Fruit fly (Drosophila melanogaster) whole organism, embryonic: Measurements from ENCODE around the gene CG7320.
A peak's percentile ranks its signal among the peaks of the same experiment; 100 is the strongest.

Source experiments
- ATbp ChIP-seq: fragments of 200-800 bp; sonication (Bioruptor generic); optimal IDR thresholded peaks from 2 replicates; lab custom pipeline; 2017; ENCODE audit warnings: missing biosample characterization, mild to moderate bottlenecking, missing genetic modification characterization, missing genetic modification reagents
- Blimp-1 ChIP-seq: fragments of 200-800 bp; sonication (Bioruptor generic); optimal IDR thresholded peaks from 3 replicates; lab custom pipeline; 2018; ENCODE audit warnings: missing biosample characterization, missing genetic modification characterization, mild to moderate bottlenecking, moderate library complexity, missing genetic modification reagents
- CG10147 ChIP-seq: fragments of 200-800 bp; sonication (Bioruptor generic); optimal IDR thresholded peaks from 2 replicates; lab custom pipeline; 2019; ENCODE audit warnings: missing biosample characterization, mild to moderate bottlenecking, missing genetic modification characterization, moderate library complexity
- CG12299 ChIP-seq: fragments of 200-800 bp; sonication (Bioruptor generic); optimal IDR thresholded peaks from 2 replicates; lab custom pipeline; 2018; ENCODE audit warnings: missing biosample characterization, mild to moderate bottlenecking, missing genetic modification characterization
- CG13424 ChIP-seq: fragments of 200-800 bp; sonication (Bioruptor generic); optimal IDR thresholded peaks from 2 replicates; lab custom pipeline; 2019; ENCODE audit warnings: missing biosample characterization, mild to moderate bottlenecking, missing genetic modification characterization, moderate library complexity
- CG13775 ChIP-seq: fragments of 200-800 bp; sonication (Bioruptor generic); optimal IDR thresholded peaks from 3 replicates; lab custom pipeline; 2017; ENCODE audit warnings: missing biosample characterization, mild to moderate bottlenecking, missing genetic modification characterization
- CG16813 ChIP-seq: fragments of 200-800 bp; sonication (Bioruptor generic); IDR thresholded peaks from 3 replicates; pipeline ENCODE4 v1.3.6; 2022; ENCODE audit warnings: missing biosample characterization, missing genetic modification characterization; ENCODE audit not compliant: partially characterized antibody
- CG16863 ChIP-seq: fragments of 200-800 bp; sonication (Bioruptor generic); optimal IDR thresholded peaks from 3 replicates; lab custom pipeline; 2016; ENCODE audit warnings: missing biosample characterization, missing genetic modification characterization
- CG17328 ChIP-seq: fragments of 200-800 bp; sonication (Bioruptor generic); IDR thresholded peaks from 2 replicates; pipeline ENCODE4 v1.3.6; 2022; ENCODE audit warnings: missing biosample characterization, missing genetic modification characterization
- CG17359 ChIP-seq: fragments of 200-800 bp; sonication (Bioruptor generic); optimal IDR thresholded peaks from 3 replicates; lab custom pipeline; 2018; ENCODE audit warnings: missing biosample characterization, mild to moderate bottlenecking, missing genetic modification characterization, moderate library complexity
- CG17612 ChIP-seq: fragments of 200-800 bp; sonication (Bioruptor generic); IDR thresholded peaks from 2 replicates; pipeline ENCODE4 v1.3.6; 2022; ENCODE audit warnings: missing biosample characterization, missing genetic modification characterization
- CG17802 ChIP-seq: fragments of 200-800 bp; sonication (Bioruptor generic); optimal IDR thresholded peaks from 2 replicates; lab custom pipeline; 2018; ENCODE audit warnings: missing biosample characterization, mild to moderate bottlenecking, missing genetic modification characterization, moderate library complexity
- CG18476 ChIP-seq: fragments of 200-800 bp; sonication (Bioruptor generic); optimal IDR thresholded peaks from 2 replicates; lab custom pipeline; 2016; ENCODE audit warnings: missing biosample characterization, mild to moderate bottlenecking, missing genetic modification characterization
- CG18764 ChIP-seq: fragments of 200-800 bp; sonication (Bioruptor generic); optimal IDR thresholded peaks from 3 replicates; lab custom pipeline; 2016; ENCODE audit warnings: missing biosample characterization, missing genetic modification characterization
- CG2120 ChIP-seq: fragments of 200-800 bp; sonication (Bioruptor generic); optimal IDR thresholded peaks from 3 replicates; lab custom pipeline; 2016; ENCODE audit warnings: missing biosample characterization, missing genetic modification characterization
- CG31365 ChIP-seq: fragments of 200-800 bp; sonication (Bioruptor generic); optimal IDR thresholded peaks from 2 replicates; lab custom pipeline; 2018; ENCODE audit warnings: missing biosample characterization, mild to moderate bottlenecking, missing genetic modification characterization
- CG34376 ChIP-seq: fragments of 200-800 bp; sonication (Bioruptor generic); optimal IDR thresholded peaks from 2 replicates; lab custom pipeline; 2018; ENCODE audit warnings: missing biosample characterization, mild to moderate bottlenecking, missing genetic modification characterization
- CG3838 ChIP-seq: fragments of 200-800 bp; sonication (Bioruptor generic); optimal IDR thresholded peaks from 3 replicates; lab custom pipeline; 2016; ENCODE audit warnings: missing biosample characterization, missing genetic modification characterization
- CG3847 ChIP-seq: fragments of 200-800 bp; sonication (Bioruptor generic); IDR thresholded peaks from 2 replicates; pipeline ENCODE4 v1.3.6; 2022; ENCODE audit warnings: missing biosample characterization, missing genetic modification characterization
- CG4360 ChIP-seq: fragments of 200-800 bp; sonication (Bioruptor generic); IDR thresholded peaks from 2 replicates; pipeline ENCODE4 v1.3.6; 2022; ENCODE audit warnings: missing biosample characterization, missing genetic modification characterization
- CG5180 ChIP-seq: fragments of 200-800 bp; sonication (Bioruptor generic); optimal IDR thresholded peaks from 3 replicates; lab custom pipeline; 2017; ENCODE audit warnings: missing biosample characterization, missing genetic modification characterization, mild to moderate bottlenecking, moderate library complexity, missing genetic modification reagents
- CG7987 ChIP-seq: fragments of 200-800 bp; sonication (Bioruptor generic); optimal IDR thresholded peaks from 2 replicates; lab custom pipeline; 2018; ENCODE audit warnings: missing biosample characterization, mild to moderate bottlenecking, missing genetic modification characterization, moderate library complexity
- CG8765 ChIP-seq: fragments of 200-800 bp; sonication (Bioruptor generic); IDR thresholded peaks from 2 replicates; pipeline ENCODE4 v1.3.6; 2022; ENCODE audit warnings: missing biosample characterization, missing genetic modification characterization
- CG9876 ChIP-seq: fragments of 200-800 bp; sonication (Bioruptor generic); optimal IDR thresholded peaks from 2 replicates; lab custom pipeline; 2016; ENCODE audit warnings: missing biosample characterization, missing genetic modification characterization
- D ChIP-seq, 2 experiments: fragments of 200-800 bp in 1 of 2; fragments of >200 bp in 1 of 2; sonication (Bioruptor generic) in 1 of 2; optimal IDR thresholded peaks; 2 replicates in 1 of 2; 3 replicates in 1 of 2; lab custom pipeline; 2017; ENCODE audit warnings: mild to moderate bottlenecking in 1 of 2, missing biosample characterization in 1 of 2, missing genetic modification characterization in 1 of 2, missing genetic modification reagents in 1 of 2
- D19A ChIP-seq: fragments of 200-800 bp; optimal IDR thresholded peaks from 3 replicates; lab custom pipeline; 2019; ENCODE audit warnings: missing biosample characterization, mild to moderate bottlenecking, missing genetic modification characterization, moderate library complexity
- Dad ChIP-seq: fragments of 200-800 bp; sonication (Bioruptor generic); optimal IDR thresholded peaks from 3 replicates; lab custom pipeline; 2016; ENCODE audit warnings: missing biosample characterization, missing genetic modification characterization
- HHEX ChIP-seq: fragments of 200-800 bp; sonication (Bioruptor generic); optimal IDR thresholded peaks from 3 replicates; lab custom pipeline; 2017; ENCODE audit warnings: missing biosample characterization, mild to moderate bottlenecking, missing genetic modification characterization, missing genetic modification reagents
- Lpt ChIP-seq: fragments of >200 bp; optimal IDR thresholded peaks from 2 replicates; lab custom pipeline; 2018; ENCODE audit warnings: missing biosample characterization, missing genetic modification characterization
- Mrtf ChIP-seq: fragments of 200-800 bp; sonication (Bioruptor generic); IDR thresholded peaks from 3 replicates; pipeline ENCODE4 v1.3.6; 2022; ENCODE audit warnings: missing biosample characterization, missing genetic modification characterization
- Nf-YC ChIP-seq: fragments of 200-800 bp; optimal IDR thresholded peaks from 3 replicates; lab custom pipeline; 2019; ENCODE audit warnings: missing biosample characterization, mild to moderate bottlenecking, missing genetic modification characterization, moderate library complexity
- Sin3A ChIP-seq: fragments of >200 bp; optimal IDR thresholded peaks from 2 replicates; lab custom pipeline; 2018
- Spps ChIP-seq: fragments of 200-800 bp; sonication (Bioruptor generic); optimal IDR thresholded peaks from 2 replicates; lab custom pipeline; 2018; ENCODE audit warnings: missing biosample characterization, mild to moderate bottlenecking, missing genetic modification characterization
- Stat92E ChIP-seq, 3 experiments: fragments of >200 bp in 2 of 3; fragments of 200-800 bp in 1 of 3; sonication (Bioruptor generic) in 1 of 3; optimal IDR thresholded peaks; 2 replicates each; lab custom pipeline; 2017 to 2019; ENCODE audit warnings: missing biosample characterization in 3 of 3, missing genetic modification characterization in 3 of 3, mild to moderate bottlenecking in 1 of 3, moderate library complexity in 1 of 3
- Usf ChIP-seq: fragments of 200-800 bp; sonication (Bioruptor generic); optimal IDR thresholded peaks from 2 replicates; lab custom pipeline; 2017; ENCODE audit warnings: missing genotype, missing biosample characterization, missing genetic modification characterization
- abd-A ChIP-seq: fragments of 200-800 bp; sonication (Bioruptor generic); optimal IDR thresholded peaks from 3 replicates; lab custom pipeline; 2019; ENCODE audit warnings: missing biosample characterization, mild to moderate bottlenecking, missing genetic modification characterization, moderate library complexity
- ci ChIP-seq: fragments of 200-800 bp; sonication (Bioruptor generic); IDR thresholded peaks from 3 replicates; pipeline ENCODE4 v1.3.6; 2022; ENCODE audit warnings: missing biosample characterization, missing genetic modification characterization
- dmrt99B ChIP-seq: fragments of 200-800 bp; sonication (Bioruptor generic); optimal IDR thresholded peaks from 2 replicates; lab custom pipeline; 2018; ENCODE audit warnings: missing biosample characterization, mild to moderate bottlenecking, missing genetic modification characterization, moderate library complexity
- emc ChIP-seq: fragments of 200-800 bp; sonication (Bioruptor generic); optimal IDR thresholded peaks from 2 replicates; lab custom pipeline; 2016; ENCODE audit warnings: missing biosample characterization, missing genetic modification characterization
- esg ChIP-seq: fragments of 200-800 bp; sonication (Bioruptor generic); conservative IDR thresholded peaks from 2 replicates; pipeline ENCODE4 v1.3.6; 2022; ENCODE audit warnings: missing biosample characterization, missing genetic modification characterization
- fu2 ChIP-seq: fragments of 200-800 bp; sonication (Bioruptor generic); optimal IDR thresholded peaks from 2 replicates; lab custom pipeline; 2016; ENCODE audit warnings: missing biosample characterization, missing genetic modification characterization
- gfzf ChIP-seq: fragments of 200-800 bp; sonication (Bioruptor generic); optimal IDR thresholded peaks from 2 replicates; lab custom pipeline; 2016; ENCODE audit warnings: missing biosample characterization, mild to moderate bottlenecking, missing genetic modification characterization, moderate library complexity
- gt ChIP-seq: fragments of 200-800 bp; sonication (Bioruptor generic); IDR thresholded peaks from 2 replicates; pipeline ENCODE4 v1.3.6; 2022; ENCODE audit warnings: missing biosample characterization, missing genetic modification characterization
- nerfin-1 ChIP-seq: fragments of 200-800 bp; sonication (Bioruptor generic); optimal IDR thresholded peaks from 3 replicates; lab custom pipeline; 2019; ENCODE audit warnings: missing biosample characterization, mild to moderate bottlenecking, missing genetic modification characterization, moderate library complexity
- odd ChIP-seq: fragments of 200-800 bp; sonication (Bioruptor generic); optimal IDR thresholded peaks from 2 replicates; lab custom pipeline; 2017; ENCODE audit warnings: missing biosample characterization, mild to moderate bottlenecking, missing genetic modification characterization
- prd ChIP-seq, 3 experiments: fragments of >200 bp in 2 of 3; fragments of 200-800 bp in 1 of 3; sonication (Bioruptor generic) in 1 of 3; optimal IDR thresholded peaks in 2 of 3; IDR thresholded peaks in 1 of 3; 2 replicates in 2 of 3; 3 replicates in 1 of 3; pipeline versions ENCODE4 v1.3.6 to Lab custom; 2017 to 2022; ENCODE audit warnings: missing biosample characterization in 1 of 3, missing genetic modification characterization in 1 of 3
- slou ChIP-seq: fragments of 200-800 bp; sonication (Bioruptor generic); optimal IDR thresholded peaks from 3 replicates; lab custom pipeline; 2016; ENCODE audit warnings: missing biosample characterization, missing genetic modification characterization
- wor ChIP-seq: fragments of 200-800 bp; sonication (Bioruptor generic); IDR thresholded peaks from 2 replicates; pipeline ENCODE4 v1.3.6; 2022; ENCODE audit warnings: missing biosample characterization, missing genetic modification characterization
- z ChIP-seq: fragments of 200-800 bp; sonication (Bioruptor generic); IDR thresholded peaks from 3 replicates; pipeline ENCODE4 v1.3.6; 2022; ENCODE audit warnings: missing biosample characterization, missing genetic modification characterization
- zfh2 ChIP-seq: fragments of 200-800 bp; sonication (Bioruptor generic); optimal IDR thresholded peaks from 2 replicates; lab custom pipeline; 2016; ENCODE audit warnings: missing biosample characterization, missing genetic modification characterization

The CG7320 gene

DNA sequence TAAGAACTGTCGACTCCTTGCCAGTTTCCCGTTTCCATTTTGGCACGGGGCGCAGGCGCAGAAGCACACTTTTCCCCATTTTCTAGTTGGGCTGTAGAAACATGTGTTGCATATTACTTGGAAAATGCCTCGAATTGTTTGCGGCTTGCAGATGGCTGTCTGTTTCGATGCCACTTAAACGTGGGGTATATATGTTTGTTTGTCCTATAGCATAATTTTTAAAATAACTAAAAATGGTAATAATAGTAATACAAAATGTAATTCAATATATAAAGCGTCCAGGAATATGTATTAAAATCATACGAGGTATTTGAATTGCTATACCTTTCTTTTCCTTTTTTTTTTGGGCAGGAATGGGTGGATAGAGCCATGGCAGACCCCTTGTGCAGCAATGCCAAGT lies 49.4 kb downstream of the CG7320 start (continued):
- peak in 1 of 3 experiments; percentile 40 for TF ChIP-seq Stat92E (GFP tag; optimal IDR thresholded peaks at IDR 0.05; lab: Kevin White, UChicago)
- TF ChIP-seq z: no peak
- TF ChIP-seq HHEX (GFP tag; lab: Kevin White, UChicago): no peak
- peak; percentile 17 for TF ChIP-seq CG18476 (GFP tag; lab: Kevin White, UChicago)
- TF ChIP-seq D19A (tag; lab: Kevin White, UChicago): peak; percentile 68
- TF ChIP-seq Mrtf: no peak
- TF ChIP-seq CG13424 (tag; lab: Kevin White, UChicago): peak; percentile 74
- 0 out of 2 replicates have a peak, but pooled peaks have one; percentile 36 for TF ChIP-seq CG3847 (GFP tag; lab: Robert Waterston, UW)
- TF ChIP-seq CG2120 (GFP tag; lab: Kevin White, UChicago): no peak
- no peak for TF ChIP-seq prd (optimal IDR thresholded peaks at IDR 0.05; lab: Kevin White, UChicago)
- peak; percentile 82 for TF ChIP-seq prd (GFP tag; IDR thresholded peaks at IDR 0.05; lab: Robert Waterston, UW)
- TF ChIP-seq Spps: peak; percentile 76
- peak; percentile 80 for TF ChIP-seq Blimp-1 (GFP tag; lab: Kevin White, UChicago)
- no peak for TF ChIP-seq CG31365
- TF ChIP-seq gt (GFP tag; lab: Robert Waterston, UW): no peak; the same call in 1 of the 2 replicates
- peak; percentile 82 for TF ChIP-seq CG17328 (GFP tag; lab: Robert Waterston, UW)
- no peak for TF ChIP-seq CG3838 (GFP tag; lab: Kevin White, UChicago)
- TF ChIP-seq zfh2: no peak
- no peak for TF ChIP-seq CG16813 (GFP tag; lab: Robert Waterston, UW)
- no peak for TF ChIP-seq fu2 (GFP tag; lab: Kevin White, UChicago)
- TF ChIP-seq CG34376 (GFP tag; lab: Kevin White, UChicago): no peak
- no peak for TF ChIP-seq gfzf (GFP tag; lab: Kevin White, UChicago)
- TF ChIP-seq abd-A: no peak
- 0 out of 2 replicates have a peak, but pooled peaks have one; percentile 10 for TF ChIP-seq CG4360
- peak; percentile 38 for TF ChIP-seq ATbp (GFP tag; lab: Kevin White, UChicago)
- TF ChIP-seq CG10147 (GFP tag; lab: Kevin White, UChicago): no peak
- no peak for TF ChIP-seq CG9876 (GFP tag; lab: Kevin White, UChicago)
- no peak for TF ChIP-seq emc
- no peak for TF ChIP-seq CG16863 (GFP tag; lab: Kevin White, UChicago)
- no peak for TF ChIP-seq CG12299 (tag; lab: Kevin White, UChicago)
- peak; percentile 85; the same call in 2 of the 3 replicates for TF ChIP-seq ci
- peak; percentile 46 for TF ChIP-seq nerfin-1 (tag; lab: Kevin White, UChicago)
- TF ChIP-seq D (optimal IDR thresholded peaks at IDR 0.05; lab: Kevin White, UChicago): no peak
- TF ChIP-seq D (GFP tag; optimal IDR thresholded peaks at IDR 0.05; lab: Kevin White, UChicago): peak; percentile 74
- TF ChIP-seq CG8765 (GFP tag; lab: Robert Waterston, UW): 0 out of 2 replicates have a peak, but pooled peaks have one; percentile 21
- no peak for TF ChIP-seq Nf-YC (tag; lab: Kevin White, UChicago)
- no peak for TF ChIP-seq CG17802 (tag; lab: Kevin White, UChicago)
- peak; percentile 25 for TF ChIP-seq Usf (GFP tag; lab: Kevin White, UChicago)
- no peak for TF ChIP-seq CG17612 (GFP tag; lab: Robert Waterston, UW)
- TF ChIP-seq Lpt (GFP tag; lab: Kevin White, UChicago): no peak
- no peak for TF ChIP-seq odd
- TF ChIP-seq Dad (GFP tag; lab: Kevin White, UChicago): no peak
- peak; percentile 77 for TF ChIP-seq CG17359 (tag; lab: Kevin White, UChicago)
- peak; percentile 55 for TF ChIP-seq wor
- peak; percentile 13 for TF ChIP-seq CG5180 (GFP tag; lab: Kevin White, UChicago)
- TF ChIP-seq Sin3A: no peak
- TF ChIP-seq CG7987: no peak
- peak; percentile 53 for TF ChIP-seq CG13775 (GFP tag; lab: Kevin White, UChicago)
- TF ChIP-seq slou: no peak
- peak; percentile 74 for TF ChIP-seq dmrt99B (tag; lab: Kevin White, UChicago)
- TF ChIP-seq esg (GFP tag; lab: Robert Waterston, UW): 0 out of 2 replicates have a peak, but pooled peaks have one; percentile 23
- TF ChIP-seq CG18764: peak; percentile 5
